Worm (Caenorhabditis elegans) whole organism, midembryonic: ENCODE data around the gene D1086.19.

Experiments
- flt-1 ChIP-seq: fragments of 200-800 bp; sonication (Bioruptor generic); IDR thresholded peaks from 2 replicates; pipeline ENCODE4 v1.3.6; 2022; ENCODE audit warnings: missing genetic modification characterization, missing compliant biosample characterization
- med-1 ChIP-seq: sonication (generic microtip); optimal IDR thresholded peaks from 2 replicates; lab custom pipeline; 2017; ENCODE audit warnings: missing genetic modification characterization, mild to moderate bottlenecking, missing compliant biosample characterization, antibody characterized with exemption, missing genetic modification reagents; ENCODE audit not compliant: insufficient read depth
- tab-1 ChIP-seq: fragments of 200-800 bp; sonication (Bioruptor generic); IDR thresholded peaks from 2 replicates; pipeline ENCODE4 v1.3.6; 2022; ENCODE audit warnings: missing genetic modification characterization, missing compliant biosample characterization
- ztf-23 ChIP-seq: fragments of 200-800 bp; sonication (Bioruptor generic); IDR thresholded peaks from 2 replicates; pipeline ENCODE4 v1.3.6; 2022; ENCODE audit warnings: missing genetic modification reagents, missing genetic modification characterization, missing compliant biosample characterization

- TF ChIP-seq ztf-23 (GFP tag; lab: Robert Waterston, UW) (no peak), flt-1 (GFP tag; lab: Robert Waterston, UW) (no peak), tab-1 (no peak), med-1 (no peak)
These were observed 19.4 kb downstream of the D1086.19 start, which contains the start of gene H39E23.3 for ce11 chrV:14107511-14107910.
